Fruit fly (Drosophila melanogaster): Measurements from ENCODE around the gene xmas.

Gene xmas

dm6 chrX:17111958-17112953 lies 46.9 kb downstream of the xmas start:
- no peak for TF ChIP-seq Rel (GFP tag; optimal IDR thresholded peaks at IDR 0.05)
- TF ChIP-seq Rel (tag; optimal IDR thresholded peaks at IDR 0.05) = no peak
- TF ChIP-seq dl (GFP tag; optimal IDR thresholded peaks at IDR 0.05; ENCODE audit: insufficient read depth in 1 of 2, partially characterized antibody in 2 of 2) = no peak
- TF ChIP-seq lola (GFP tag; optimal IDR thresholded peaks at IDR 0.05) = no peak

dm6 chrX:17111274-17111673 lies 47.8 kb downstream of the xmas start:
- TF ChIP-seq foxo (GFP tag; optimal IDR thresholded peaks at IDR 0.05) (no peak), sv (GFP tag; optimal IDR thresholded peaks at IDR 0.05) (no peak), HLH106 (tag; optimal IDR thresholded peaks at IDR 0.05) (no peak), Abd-B (GFP tag; optimal IDR thresholded peaks at IDR 0.05) (no peak), Jra (GFP tag; optimal IDR thresholded peaks at IDR 0.05) (no peak), dsf (GFP tag; optimal IDR thresholded peaks at IDR 0.05; ENCODE audit: borderline replicate concordance) (no peak), CG32264 (GFP tag; optimal IDR thresholded peaks at IDR 0.05) (no peak), h (GFP tag; optimal IDR thresholded peaks at IDR 0.05) (no peak), fru (GFP tag; optimal IDR thresholded peaks at IDR 0.05) (no peak), usp (GFP tag; optimal IDR thresholded peaks at IDR 0.05) (no peak), GATAd (GFP tag; optimal IDR thresholded peaks at IDR 0.05) (no peak), Mio (GFP tag; optimal IDR thresholded peaks at IDR 0.05) (no peak), psq (GFP tag; optimal IDR thresholded peaks at IDR 0.05) (no peak), dmrt93B (GFP tag; optimal IDR thresholded peaks at IDR 0.05) (no peak), lola (GFP tag; optimal IDR thresholded peaks at IDR 0.05) (no peak), jim (GFP tag; optimal IDR thresholded peaks at IDR 0.05) (no peak)

- no peak for TF ChIP-seq Dfd (GFP tag; optimal IDR thresholded peaks at IDR 0.05)
- no peak for TF ChIP-seq tai (GFP tag; optimal IDR thresholded peaks at IDR 0.05)
- no peak for TF ChIP-seq HLH106 (tag; optimal IDR thresholded peaks at IDR 0.05)
Measured at dm6 chrX:17110556-17111177, 48.4 kb downstream of the xmas start.

- TF ChIP-seq Mio (GFP tag; optimal IDR thresholded peaks at IDR 0.05) = no peak
- TF ChIP-seq Abd-B (GFP tag; optimal IDR thresholded peaks at IDR 0.05) = no peak
- TF ChIP-seq Hnf4 (GFP tag; optimal IDR thresholded peaks at IDR 0.05) = no peak
- no peak for TF ChIP-seq brk (GFP tag; optimal IDR thresholded peaks at IDR 0.05)
- no peak for TF ChIP-seq br (GFP tag; optimal IDR thresholded peaks at IDR 0.05)
- TF ChIP-seq HLH106 (tag; optimal IDR thresholded peaks at IDR 0.05) = no peak
- TF ChIP-seq h (GFP tag; optimal IDR thresholded peaks at IDR 0.05) = no peak
- no peak for TF ChIP-seq Hr83 (GFP tag; optimal IDR thresholded peaks at IDR 0.05; ENCODE audit: poor library complexity, severe bottlenecking)
- no peak for TF ChIP-seq sage (GFP tag; optimal IDR thresholded peaks at IDR 0.05)
- TF ChIP-seq CG32264 (GFP tag; optimal IDR thresholded peaks at IDR 0.05) = no peak
- no peak for TF ChIP-seq usp (GFP tag; optimal IDR thresholded peaks at IDR 0.05)
- no peak for TF ChIP-seq dl (GFP tag; optimal IDR thresholded peaks at IDR 0.05; ENCODE audit: insufficient read depth in 1 of 2, partially characterized antibody in 2 of 2)
- TF ChIP-seq foxo (GFP tag; optimal IDR thresholded peaks at IDR 0.05) = no peak
- no peak for TF ChIP-seq Hr78 (GFP tag; optimal IDR thresholded peaks at IDR 0.05)
- TF ChIP-seq rgr (GFP tag; optimal IDR thresholded peaks at IDR 0.05) = no peak
- peak; percentile 36 for TF ChIP-seq jim (GFP tag; optimal IDR thresholded peaks at IDR 0.05)
- TF ChIP-seq tai (GFP tag; optimal IDR thresholded peaks at IDR 0.05) = no peak
- TF ChIP-seq Rel (GFP tag; optimal IDR thresholded peaks at IDR 0.05) = peak; percentile 20
- TF ChIP-seq Rel (tag; optimal IDR thresholded peaks at IDR 0.05) = no peak
- TF ChIP-seq Vsx2 (GFP tag; optimal IDR thresholded peaks at IDR 0.05; ENCODE audit: partially characterized antibody) = no peak
- no peak for TF ChIP-seq GATAd (GFP tag; optimal IDR thresholded peaks at IDR 0.05)
- peak; percentile 46 for TF ChIP-seq CrebA (GFP tag; optimal IDR thresholded peaks at IDR 0.05; ENCODE audit: borderline replicate concordance)
- no peak for TF ChIP-seq CG9705 (GFP tag; optimal IDR thresholded peaks at IDR 0.05)
- TF ChIP-seq N (GFP tag; optimal IDR thresholded peaks at IDR 0.05) = no peak
- no peak for TF ChIP-seq sv (GFP tag; optimal IDR thresholded peaks at IDR 0.05)
- TF ChIP-seq pan (optimal IDR thresholded peaks at IDR 0.05) = no peak
- no peak for TF ChIP-seq psq (GFP tag; optimal IDR thresholded peaks at IDR 0.05)
- TF ChIP-seq woc (GFP tag; optimal IDR thresholded peaks at IDR 0.05) = no peak
- peak; percentile 64 for TF ChIP-seq Sp1 (GFP tag; optimal IDR thresholded peaks at IDR 0.05)
- no peak for TF ChIP-seq OdsH (GFP tag; optimal IDR thresholded peaks at IDR 0.05)
- no peak for TF ChIP-seq dmrt93B (GFP tag; optimal IDR thresholded peaks at IDR 0.05)
- TF ChIP-seq Dif (GFP tag; optimal IDR thresholded peaks at IDR 0.05; ENCODE audit: partially characterized antibody) = no peak
- no peak for TF ChIP-seq ey (GFP tag; optimal IDR thresholded peaks at IDR 0.05)
Measured at dm6 chrX:17109673-17110072, 49.4 kb downstream of the xmas start.

Measured in whole organism, wandering third instar larva.